Worm (Caenorhabditis elegans): Measurements from ENCODE around the gene F32D8.2.

Gene F32D8.2

DNA sequence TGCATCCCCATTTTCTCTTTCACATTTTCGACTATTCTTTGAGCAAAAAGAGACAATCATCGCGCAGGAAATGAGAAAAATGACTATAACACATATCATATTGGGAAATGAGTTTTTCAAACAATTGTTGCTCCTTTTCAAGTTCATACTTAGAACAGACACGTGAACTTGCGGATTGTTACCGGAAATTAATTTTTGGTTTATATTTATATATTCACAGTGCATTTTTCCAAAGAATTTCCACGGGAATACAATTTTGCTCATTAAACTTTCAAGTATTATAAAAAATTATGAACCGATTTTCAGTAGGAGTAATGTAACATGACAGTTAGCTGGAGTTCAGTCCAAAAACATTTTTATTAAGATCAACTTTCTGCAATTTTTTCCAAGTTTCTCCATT lies 39.7 kb downstream of the F32D8.2 start, which contains the start of gene F58B4.7:
Gene F58B4.7 (minus strand): TSS at position 101 of the 400 bp plus-strand sequence.
- TF ChIP-seq fkh-2 (tag; optimal IDR thresholded peaks at IDR 0.05), result no peak
- no peak for TF ChIP-seq elt-3 (tag; optimal IDR thresholded peaks at IDR 0.05)
- TF ChIP-seq hmg-11 (tag; optimal IDR thresholded peaks at IDR 0.05), result no peak
- no peak for TF ChIP-seq egl-27 (tag; optimal IDR thresholded peaks at IDR 0.05)
- no peak for TF ChIP-seq ztf-11 (tag; optimal IDR thresholded peaks at IDR 0.05)
- no peak for TF ChIP-seq nhr-23 (tag; optimal IDR thresholded peaks at IDR 0.05)
- TF ChIP-seq nhr-12 (tag; optimal IDR thresholded peaks at IDR 0.05), result no peak
- TF ChIP-seq skn-1 (tag; optimal IDR thresholded peaks at IDR 0.05), result no peak
- no peak for TF ChIP-seq unc-62 (GFP tag; optimal IDR thresholded peaks at IDR 0.05)
- no peak for TF ChIP-seq egl-5 (tag; optimal IDR thresholded peaks at IDR 0.05)
- no peak for TF ChIP-seq ama-1 (optimal IDR thresholded peaks at IDR 0.05)
- TF ChIP-seq fos-1 (tag; optimal IDR thresholded peaks at IDR 0.05), result no peak
- TF ChIP-seq lin-39 (tag; optimal IDR thresholded peaks at IDR 0.05), result no peak
- no peak for TF ChIP-seq pha-4 (tag; optimal IDR thresholded peaks at IDR 0.05)

- TF ChIP-seq nhr-77 (tag; optimal IDR thresholded peaks at IDR 0.05) (no peak), lin-15B (tag; optimal IDR thresholded peaks at IDR 0.05) (no peak), nhr-76 (tag; optimal IDR thresholded peaks at IDR 0.05) (no peak), ama-1 (optimal IDR thresholded peaks at IDR 0.05) (no peak), ceh-82 (tag; optimal IDR thresholded peaks at IDR 0.05) (no peak), egl-5 (tag; optimal IDR thresholded peaks at IDR 0.05) (no peak), elt-3 (tag; optimal IDR thresholded peaks at IDR 0.05) (no peak), lsy-12 (tag; optimal IDR thresholded peaks at IDR 0.05) (no peak), fkh-2 (tag; optimal IDR thresholded peaks at IDR 0.05) (no peak), fkh-10 (GFP tag; optimal IDR thresholded peaks at IDR 0.05) (no peak)
Observed at ce11 chrV:10924731-10925130, 41.2 kb downstream of the F32D8.2 start, which contains the start of gene F58B4.6. Gene F58B4.6, plus strand, starts transcription at chrV:10925031.

- TF ChIP-seq ama-1 (optimal IDR thresholded peaks at IDR 0.05) (no peak), nhr-23 (tag; optimal IDR thresholded peaks at IDR 0.05) (no peak), ceh-16 (tag; optimal IDR thresholded peaks at IDR 0.05) (no peak), snpc-4 (tag; optimal IDR thresholded peaks at IDR 0.05) (no peak), elt-3 (tag; optimal IDR thresholded peaks at IDR 0.05) (no peak), unc-39 (tag; optimal IDR thresholded peaks at IDR 0.05) (no peak), ztf-4 (tag; optimal IDR thresholded peaks at IDR 0.05) (no peak), fos-1 (tag; optimal IDR thresholded peaks at IDR 0.05) (no peak), ceh-9 (tag; optimal IDR thresholded peaks at IDR 0.05) (no peak), nhr-12 (tag; optimal IDR thresholded peaks at IDR 0.05) (no peak), fkh-10 (GFP tag; optimal IDR thresholded peaks at IDR 0.05) (no peak), hmg-11 (tag; optimal IDR thresholded peaks at IDR 0.05) (no peak), elt-2 (tag; optimal IDR thresholded peaks at IDR 0.05) (no peak), zag-1 (tag; optimal IDR thresholded peaks at IDR 0.05) (no peak), pha-4 (tag; optimal IDR thresholded peaks at IDR 0.05) (no peak), nhr-28 (tag; optimal IDR thresholded peaks at IDR 0.05) (no peak), nhr-77 (tag; optimal IDR thresholded peaks at IDR 0.05) (no peak), lin-39 (tag; optimal IDR thresholded peaks at IDR 0.05) (no peak)
Observed at ce11 chrV:10925658-10926057, 42.1 kb downstream of the F32D8.2 start.

ce11 chrV:10929511-10929910 lies 45.9 kb downstream of the F32D8.2 start, which contains the start of gene F58B4.3:
Gene F58B4.3, plus strand, starts transcription at chrV:10929811.
- TF ChIP-seq pqm-1 (tag; optimal IDR thresholded peaks at IDR 0.05), result no peak
- no peak for TF ChIP-seq egl-27 (tag; optimal IDR thresholded peaks at IDR 0.05)
- TF ChIP-seq nhr-11 (tag; optimal IDR thresholded peaks at IDR 0.05), result no peak
- TF ChIP-seq sea-2 (GFP tag; optimal IDR thresholded peaks at IDR 0.05), result no peak
- TF ChIP-seq zag-1 (tag; optimal IDR thresholded peaks at IDR 0.05), result no peak
- no peak for TF ChIP-seq nhr-77 (tag; optimal IDR thresholded peaks at IDR 0.05)
- no peak for TF ChIP-seq ztf-4 (tag; optimal IDR thresholded peaks at IDR 0.05)
- no peak for TF ChIP-seq nfya-1 (tag; optimal IDR thresholded peaks at IDR 0.05; ENCODE audit: insufficient read depth)
- TF ChIP-seq nhr-67 (tag; optimal IDR thresholded peaks at IDR 0.05), result no peak

ce11 chrV:10931189-10931588 lies 47.6 kb downstream of the F32D8.2 start, which contains the start of gene scvp-1:
Gene scvp-1, minus strand, starts transcription at chrV:10931289.
- no peak for TF ChIP-seq jun-1 (tag; optimal IDR thresholded peaks at IDR 0.05)
- no peak for TF ChIP-seq nhr-43 (tag; optimal IDR thresholded peaks at IDR 0.05; ENCODE audit: poor library complexity, severe bottlenecking)
- no peak for TF ChIP-seq nfya-1 (tag; optimal IDR thresholded peaks at IDR 0.05; ENCODE audit: insufficient read depth)
- no peak for TF ChIP-seq fkh-2 (tag; optimal IDR thresholded peaks at IDR 0.05)
- TF ChIP-seq mdl-1 (tag; optimal IDR thresholded peaks at IDR 0.05), result no peak
- TF ChIP-seq lin-39 (tag; optimal IDR thresholded peaks at IDR 0.05), result no peak
- no peak for TF ChIP-seq ceh-16 (tag; optimal IDR thresholded peaks at IDR 0.05)
- no peak for TF ChIP-seq R02D3.7 (tag; optimal IDR thresholded peaks at IDR 0.05)
- TF ChIP-seq lin-15B (tag; optimal IDR thresholded peaks at IDR 0.05), result no peak
- TF ChIP-seq sea-2 (GFP tag; optimal IDR thresholded peaks at IDR 0.05), result no peak
- TF ChIP-seq lsy-12 (tag; optimal IDR thresholded peaks at IDR 0.05), result no peak
- no peak for TF ChIP-seq elt-2 (tag; optimal IDR thresholded peaks at IDR 0.05)
